Worm (Caenorhabditis elegans): ENCODE measurements around the gene srh-149.
"Not testable (repeated sequence)": the region's sequence is repeated elsewhere in the genome, so short reads cannot be mapped to it uniquely, and the experiment has no call there.

The srh-149 gene

ce11 chrV:15850276-15850811 lies 9.3 kb upstream of the srh-149 start, which contains the start of gene srh-147:
Gene srh-147 (minus strand): TSS chrV:15850326.
- TF ChIP-seq unc-62 (GFP tag; optimal IDR thresholded peaks at IDR 0.05 in 1 of 2), result peak in 1 of 2 experiments; percentile 48
- TF ChIP-seq unc-62 (tag; optimal IDR thresholded peaks at IDR 0.05), result not testable (repeated sequence)

ce11 chrV:15833622-15834021 lies 7.4 kb downstream of the srh-149 start, which contains the start of gene srbc-54:
Gene srbc-54 (minus strand): TSS chrV:15833722.
- TF ChIP-seq lir-3 (tag; optimal IDR thresholded peaks at IDR 0.05) (no peak), ceh-28 (tag; optimal IDR thresholded peaks at IDR 0.05) (no peak), nhr-10 (tag; optimal IDR thresholded peaks at IDR 0.05) (no peak), pha-4 (GFP tag; IDR thresholded peaks at IDR 0.05) (no peak), pha-4 (tag; optimal IDR thresholded peaks at IDR 0.05) (no peak), vab-7 (GFP tag; IDR thresholded peaks at IDR 0.05) (no peak), nhr-11 (tag; optimal IDR thresholded peaks at IDR 0.05) (no peak), nhr-28 (tag; optimal IDR thresholded peaks at IDR 0.05) (no peak), gei-8 (GFP tag; optimal IDR thresholded peaks at IDR 0.05) (no peak), sdz-12 (GFP tag; optimal IDR thresholded peaks at IDR 0.05) (no peak), dve-1 (tag; optimal IDR thresholded peaks at IDR 0.05; ENCODE audit: insufficient read depth) (no peak), zfp-2 (tag; optimal IDR thresholded peaks at IDR 0.05) (no peak), lin-1 (GFP tag; IDR thresholded peaks at IDR 0.05) (no peak), lin-29 (GFP tag; IDR thresholded peaks at IDR 0.05) (no peak), arid-1 (GFP tag; conservative IDR thresholded peaks at IDR 0.05) (no peak), mep-1 (tag; optimal IDR thresholded peaks at IDR 0.05) (no peak), zip-11 (GFP tag; IDR thresholded peaks at IDR 0.05) (no peak), daf-12 (tag; optimal IDR thresholded peaks at IDR 0.05) (no peak), F49E8.2 (tag; optimal IDR thresholded peaks at IDR 0.05; ENCODE audit: borderline replicate concordance) (no peak), lsy-2 (tag; optimal IDR thresholded peaks at IDR 0.05) (no peak)

- TF ChIP-seq aha-1 (tag), result no peak
- no peak for TF ChIP-seq ama-1 (optimal IDR thresholded peaks at IDR 0.05)
- TF ChIP-seq hlh-11 (tag; optimal IDR thresholded peaks at IDR 0.05), result no peak
- no peak for TF ChIP-seq ZK337.2 (GFP tag; IDR thresholded peaks at IDR 0.05)
- no peak for TF ChIP-seq D1046.2 (GFP tag; IDR thresholded peaks at IDR 0.05)
- no peak for TF ChIP-seq mep-1 (tag; optimal IDR thresholded peaks at IDR 0.05)
- no peak for TF ChIP-seq lim-7 (GFP tag; IDR thresholded peaks at IDR 0.05)
- no peak for TF ChIP-seq lin-13 (GFP tag; optimal IDR thresholded peaks at IDR 0.05)
- TF ChIP-seq skn-1 (tag; optimal IDR thresholded peaks at IDR 0.05), result no peak
- TF ChIP-seq Y48G9A.11 (GFP tag; IDR thresholded peaks at IDR 0.05), result no peak
- TF ChIP-seq lin-1 (GFP tag; IDR thresholded peaks at IDR 0.05), result no peak
- TF ChIP-seq ceh-32 (tag; optimal IDR thresholded peaks at IDR 0.05; ENCODE audit: poor library complexity), result no peak
- TF ChIP-seq saeg-2 (GFP tag; IDR thresholded peaks at IDR 0.05), result no peak
- TF ChIP-seq cey-2 (tag; optimal IDR thresholded peaks at IDR 0.05; ENCODE audit: borderline replicate concordance, insufficient read depth), result no peak
- no peak for TF ChIP-seq madf-5 (GFP tag; IDR thresholded peaks at IDR 0.05)
- no peak for TF ChIP-seq F26F4.8 (GFP tag; conservative IDR thresholded peaks at IDR 0.05)
Observed at ce11 chrV:15831586-15831985, 9.4 kb downstream of the srh-149 start, which contains the start of gene srbc-56. Gene srbc-56 (minus strand): TSS chrV:15831686.

ce11 chrV:15829907-15830306 lies 11.1 kb downstream of the srh-149 start, which contains the start of gene srbc-55:
Gene srbc-55 (minus strand): TSS chrV:15830007.
- TF ChIP-seq lsy-2 (tag; optimal IDR thresholded peaks at IDR 0.05) (no peak), tag-97 (GFP tag; IDR thresholded peaks at IDR 0.05) (no peak), nhr-102 (tag; optimal IDR thresholded peaks at IDR 0.05) (no peak), hmg-1.1 (GFP tag; IDR thresholded peaks at IDR 0.05) (no peak), lin-39 (tag; optimal IDR thresholded peaks at IDR 0.05) (no peak)

All from whole organism, L4 larva.